Fruit fly (Drosophila melanogaster) S2 (cell line): ENCODE data around the gene Gbeta13F.

Experiments used
- CG8478 ChIP-seq: fragments of >200 bp; optimal IDR thresholded peaks from 2 replicates; lab custom pipeline; 2018
- CTCF ChIP-seq, 2 experiments: fragments of >200 bp; optimal IDR thresholded peaks; 2 replicates each; lab custom pipeline; 2018

Gene Gbeta13F

dm6 chrX:15859869-15860268 lies at the start of gene Gbeta13F:
Gbeta13F (plus strand) TSS chrX:15860115.
- TF ChIP-seq CG8478 (lab: Kevin White, UChicago) (no peak), CTCF (optimal IDR thresholded peaks at IDR 0.05; lab: Kevin White, UChicago) (no peak)

dm6 chrX:15811666-15812614 lies 48.0 kb upstream of the Gbeta13F start:
- TF ChIP-seq CTCF (optimal IDR thresholded peaks at IDR 0.05; lab: Kevin White, UChicago), result no peak
- TF ChIP-seq CG8478 (lab: Kevin White, UChicago), result no peak

- no peak for TF ChIP-seq CTCF (optimal IDR thresholded peaks at IDR 0.05; lab: Kevin White, UChicago)
- no peak for TF ChIP-seq CG8478 (lab: Kevin White, UChicago)
These were observed 47.3 kb upstream of the Gbeta13F start for dm6 chrX:15812615-15812995.

dm6 chrX:15813224-15813623 lies 46.7 kb upstream of the Gbeta13F start:
- TF ChIP-seq CTCF (optimal IDR thresholded peaks at IDR 0.05; lab: Kevin White, UChicago) (no peak), CG8478 (lab: Kevin White, UChicago) (no peak)

dm6 chrX:15814485-15814884 lies 45.4 kb upstream of the Gbeta13F start:
- TF ChIP-seq CTCF (optimal IDR thresholded peaks at IDR 0.05; lab: Kevin White, UChicago), result no peak
- TF ChIP-seq CG8478 (lab: Kevin White, UChicago), result no peak

- TF ChIP-seq CG8478 (lab: Kevin White, UChicago) (no peak), CTCF (optimal IDR thresholded peaks at IDR 0.05; lab: Kevin White, UChicago) (no peak)
These were observed 43.8 kb upstream of the Gbeta13F start for dm6 chrX:15816127-15816526.

dm6 chrX:15816905-15817304 lies 43.0 kb upstream of the Gbeta13F start:
- no peak for TF ChIP-seq CG8478 (lab: Kevin White, UChicago)
- no peak for TF ChIP-seq CTCF (optimal IDR thresholded peaks at IDR 0.05; lab: Kevin White, UChicago)

- TF ChIP-seq CTCF (optimal IDR thresholded peaks at IDR 0.05; lab: Kevin White, UChicago), result no peak
- TF ChIP-seq CG8478 (lab: Kevin White, UChicago), result no peak
These were observed 42.1 kb upstream of the Gbeta13F start for dm6 chrX:15817823-15818222.

dm6 chrX:15818608-15819184 lies 41.2 kb upstream of the Gbeta13F start:
- no peak for TF ChIP-seq CG8478 (lab: Kevin White, UChicago)
- no peak for TF ChIP-seq CTCF (optimal IDR thresholded peaks at IDR 0.05; lab: Kevin White, UChicago)

- TF ChIP-seq CG8478 (lab: Kevin White, UChicago) (no peak), CTCF (optimal IDR thresholded peaks at IDR 0.05; lab: Kevin White, UChicago) (no peak)
These were observed 37.6 kb upstream of the Gbeta13F start for dm6 chrX:15822363-15822762.

- no peak for TF ChIP-seq CTCF (optimal IDR thresholded peaks at IDR 0.05; lab: Kevin White, UChicago)
- no peak for TF ChIP-seq CG8478 (lab: Kevin White, UChicago)
These were observed 26.0 kb upstream of the Gbeta13F start for dm6 chrX:15833957-15834356.

- TF ChIP-seq CG8478 (lab: Kevin White, UChicago), result no peak
- no peak for TF ChIP-seq CTCF (optimal IDR thresholded peaks at IDR 0.05; lab: Kevin White, UChicago)
These were observed 25.2 kb upstream of the Gbeta13F start for dm6 chrX:15834594-15835236.

dm6 chrX:15835393-15835792 lies 24.5 kb upstream of the Gbeta13F start, which contains the start of gene Chc:
Chc (minus strand) TSS chrX:15835490.
- TF ChIP-seq CG8478 (lab: Kevin White, UChicago) (no peak), CTCF (optimal IDR thresholded peaks at IDR 0.05; lab: Kevin White, UChicago) (no peak)

- TF ChIP-seq CTCF (optimal IDR thresholded peaks at IDR 0.05; lab: Kevin White, UChicago), result no peak
- TF ChIP-seq CG8478 (lab: Kevin White, UChicago), result no peak
These were observed 22.4 kb upstream of the Gbeta13F start, which contains the start of gene CG8565 for dm6 chrX:15837530-15837929. CG8565 (plus strand) TSS chrX:15837830.

- TF ChIP-seq CTCF (optimal IDR thresholded peaks at IDR 0.05; lab: Kevin White, UChicago) (peak in 1 of 2 experiments; percentile 10), CG8478 (lab: Kevin White, UChicago) (no peak)
These were observed 19.9 kb upstream of the Gbeta13F start for dm6 chrX:15840003-15840402.
